Fruit fly (Drosophila melanogaster) whole organism, prepupa: Measurements from ENCODE around the gene mamo.

ENCODE experiments used
- Blimp-1 ChIP-seq: fragments of 200-800 bp; sonication (Bioruptor generic); optimal IDR thresholded peaks from 3 replicates; lab custom pipeline; 2017; ENCODE audit warnings: missing biosample characterization, missing genetic modification characterization, mild to moderate bottlenecking, moderate library complexity, missing genetic modification reagents
- CG11294 ChIP-seq: fragments of 200-800 bp; sonication (Bioruptor generic); IDR thresholded peaks from 2 replicates; pipeline ENCODE4 v1.3.6; 2022; ENCODE audit warnings: missing biosample characterization, missing genetic modification characterization
- CG11762 ChIP-seq: fragments of 200-800 bp; sonication (Bioruptor generic); optimal IDR thresholded peaks from 3 replicates; lab custom pipeline; 2016; ENCODE audit warnings: missing biosample characterization, missing genetic modification characterization; ENCODE audit not compliant: insufficient read depth
- CG1621 ChIP-seq: fragments of 200-800 bp; sonication (Bioruptor generic); optimal IDR thresholded peaks from 3 replicates; lab custom pipeline; 2018; ENCODE audit warnings: missing biosample characterization, mild to moderate bottlenecking, missing genetic modification characterization
- CG31627 ChIP-seq: fragments of 200-800 bp; sonication (Bioruptor generic); optimal IDR thresholded peaks from 3 replicates; lab custom pipeline; 2016; ENCODE audit warnings: missing biosample characterization, missing genetic modification characterization
- CG32006 ChIP-seq: fragments of 200-800 bp; sonication (Bioruptor generic); optimal IDR thresholded peaks from 3 replicates; lab custom pipeline; 2017; ENCODE audit warnings: missing biosample characterization, mild to moderate bottlenecking, missing genetic modification characterization
- CG34406 ChIP-seq: fragments of 200-800 bp; sonication (Bioruptor generic); optimal IDR thresholded peaks from 3 replicates; lab custom pipeline; 2016; ENCODE audit warnings: missing biosample characterization, missing genetic modification characterization
- CG4318 ChIP-seq: fragments of 200-800 bp; sonication (Bioruptor generic); optimal IDR thresholded peaks from 3 replicates; lab custom pipeline; 2017; ENCODE audit warnings: missing biosample characterization, mild to moderate bottlenecking, missing genetic modification characterization
- CG6163 ChIP-seq: fragments of 200-800 bp; sonication (Bioruptor generic); IDR thresholded peaks from 3 replicates; pipeline ENCODE4 v1.3.6; 2022; ENCODE audit warnings: missing biosample characterization, missing genetic modification characterization
- CG6276 ChIP-seq: fragments of 200-800 bp; sonication (Bioruptor generic); optimal IDR thresholded peaks from 2 replicates; lab custom pipeline; 2017; ENCODE audit warnings: missing biosample characterization, mild to moderate bottlenecking, missing genetic modification characterization
- CG6792 ChIP-seq: fragments of 200-800 bp; sonication (Bioruptor generic); optimal IDR thresholded peaks from 3 replicates; lab custom pipeline; 2016; ENCODE audit warnings: missing biosample characterization, missing genetic modification characterization
- CG8319 ChIP-seq: fragments of 200-800 bp; sonication (Bioruptor generic); optimal IDR thresholded peaks from 3 replicates; lab custom pipeline; 2016; ENCODE audit warnings: missing biosample characterization, missing genetic modification characterization
- CG8632 ChIP-seq: fragments of 200-800 bp; sonication (Bioruptor generic); optimal IDR thresholded peaks from 3 replicates; lab custom pipeline; 2016; ENCODE audit warnings: missing biosample characterization, missing genetic modification characterization
- Eip78C ChIP-seq: fragments of 200-800 bp; sonication (Bioruptor generic); peaks from one replicate; lab custom pipeline; 2016; ENCODE audit warnings: missing biosample characterization, missing genetic modification characterization
- Ets96B ChIP-seq: fragments of 200-800 bp; optimal IDR thresholded peaks from 2 replicates; lab custom pipeline; 2019; ENCODE audit warnings: missing biosample characterization, mild to moderate bottlenecking, missing genetic modification characterization, moderate library complexity
- Hr38 ChIP-seq: sonication (Bioruptor generic); optimal IDR thresholded peaks from 2 replicates; lab custom pipeline; 2016; ENCODE audit warnings: missing biosample characterization, missing genetic modification characterization
- Hr39 ChIP-seq: fragments of 200-800 bp; sonication (Bioruptor generic); optimal IDR thresholded peaks from 2 replicates; lab custom pipeline; 2016; ENCODE audit warnings: missing biosample characterization, missing genetic modification characterization
- Hr4 ChIP-seq: fragments of 200-800 bp; sonication (Bioruptor generic); optimal IDR thresholded peaks from 3 replicates; lab custom pipeline; 2016; ENCODE audit warnings: missing biosample characterization, missing genetic modification characterization
- Met ChIP-seq: fragments of 200-800 bp; sonication (Bioruptor generic); optimal IDR thresholded peaks from 3 replicates; lab custom pipeline; 2016; ENCODE audit warnings: missing biosample characterization, missing genetic modification characterization
- Smox ChIP-seq: fragments of 200-800 bp; sonication (Bioruptor generic); optimal IDR thresholded peaks from 3 replicates; lab custom pipeline; 2016; ENCODE audit warnings: missing biosample characterization, missing genetic modification characterization
- Sox102F ChIP-seq: fragments of 200-800 bp; sonication (Bioruptor generic); optimal IDR thresholded peaks from 2 replicates; lab custom pipeline; 2016; ENCODE audit warnings: missing biosample characterization, mild to moderate bottlenecking, missing genetic modification characterization
- Sox14 ChIP-seq: fragments of 200-800 bp; sonication (Bioruptor generic); optimal IDR thresholded peaks from 3 replicates; lab custom pipeline; 2016; ENCODE audit warnings: missing biosample characterization, missing genetic modification characterization
- Sox15 ChIP-seq: fragments of 200-800 bp; sonication (Bioruptor generic); optimal IDR thresholded peaks from 3 replicates; lab custom pipeline; 2016; ENCODE audit warnings: missing biosample characterization, missing genetic modification characterization
- achi ChIP-seq: fragments of 200-800 bp; sonication (Bioruptor generic); optimal IDR thresholded peaks from 3 replicates; lab custom pipeline; 2016; ENCODE audit warnings: missing biosample characterization, missing genetic modification characterization
- cyc ChIP-seq: fragments of 200-800 bp; sonication (Bioruptor generic); optimal IDR thresholded peaks from 3 replicates; lab custom pipeline; 2016; ENCODE audit warnings: missing biosample characterization, missing genetic modification characterization
- dsx ChIP-seq: fragments of 200-800 bp; optimal IDR thresholded peaks from 3 replicates; lab custom pipeline; 2019; ENCODE audit warnings: missing biosample characterization, mild to moderate bottlenecking, missing genetic modification characterization, moderate library complexity; ENCODE audit not compliant: poor library complexity, severe bottlenecking
- esn ChIP-seq: fragments of 200-800 bp; sonication (Bioruptor generic); optimal IDR thresholded peaks from 2 replicates; lab custom pipeline; 2016; ENCODE audit warnings: missing biosample characterization, mild to moderate bottlenecking, missing genetic modification characterization, moderate library complexity
- fd59A ChIP-seq: fragments of 200-800 bp; sonication (Bioruptor generic); optimal IDR thresholded peaks from 2 replicates; lab custom pipeline; 2017; ENCODE audit warnings: missing biosample characterization, mild to moderate bottlenecking, missing genetic modification characterization, missing genetic modification reagents
- lz ChIP-seq: fragments of 200-800 bp; sonication (Bioruptor generic); optimal IDR thresholded peaks from 3 replicates; lab custom pipeline; 2016; ENCODE audit warnings: missing biosample characterization, missing genetic modification characterization
- salr ChIP-seq, 2 experiments: fragments of 200-800 bp; sonication (Bioruptor generic); optimal IDR thresholded peaks; 3 replicates each; lab custom pipeline; 2016 to 2018; ENCODE audit warnings: missing biosample characterization in 2 of 2, missing genetic modification characterization in 2 of 2, mild to moderate bottlenecking in 1 of 2
- spab ChIP-seq: fragments of 200-800 bp; sonication (Bioruptor generic); optimal IDR thresholded peaks from 2 replicates; lab custom pipeline; 2017; ENCODE audit warnings: missing biosample characterization, mild to moderate bottlenecking, missing genetic modification characterization, missing genetic modification reagents
- ss ChIP-seq, 2 experiments: fragments of 200-800 bp; sonication (Bioruptor generic); optimal IDR thresholded peaks; 2 replicates in 1 of 2; 3 replicates in 1 of 2; lab custom pipeline; 2017 to 2018; ENCODE audit warnings: mild to moderate bottlenecking in 2 of 2, missing biosample characterization in 2 of 2, missing genetic modification characterization in 2 of 2, moderate library complexity in 1 of 2
- svp ChIP-seq: fragments of 200-800 bp; sonication (Bioruptor generic); peaks from one replicate; lab custom pipeline; 2016; ENCODE audit warnings: missing biosample characterization, missing genetic modification characterization
- topi ChIP-seq: fragments of 200-800 bp; sonication (Bioruptor generic); optimal IDR thresholded peaks from 3 replicates; lab custom pipeline; 2016; ENCODE audit warnings: missing biosample characterization, missing genetic modification characterization

The mamo gene

dm6 chrX:13972402-13972994 lies 17.8 kb downstream of the mamo start (continued):
- TF ChIP-seq fd59A = peak; percentile 32
- TF ChIP-seq Hr38 = no peak
- TF ChIP-seq topi (GFP tag; lab: Kevin White, UChicago) = peak; percentile 52
- TF ChIP-seq CG31627 (GFP tag; lab: Kevin White, UChicago) = peak; percentile 26
- peak; percentile 36 for TF ChIP-seq Smox
- TF ChIP-seq salr (GFP tag; optimal IDR thresholded peaks at IDR 0.05; lab: Kevin White, UChicago) = peak in 1 of 2 experiments; percentile 23
- TF ChIP-seq Eip78C (GFP tag; lab: Kevin White, UChicago) = peak; percentile 81
- TF ChIP-seq spab (GFP tag; lab: Kevin White, UChicago) = peak; percentile 19
- TF ChIP-seq CG32006 (GFP tag; lab: Kevin White, UChicago) = peak; percentile 69
- peak; percentile 69 for TF ChIP-seq CG6163 (GFP tag; lab: Robert Waterston, UW)
- peak; percentile 20 for TF ChIP-seq CG1621
- TF ChIP-seq CG6792 (GFP tag; lab: Kevin White, UChicago) = peak; percentile 41
- peak; percentile 14 for TF ChIP-seq CG8319 (GFP tag; lab: Kevin White, UChicago)

DNA sequence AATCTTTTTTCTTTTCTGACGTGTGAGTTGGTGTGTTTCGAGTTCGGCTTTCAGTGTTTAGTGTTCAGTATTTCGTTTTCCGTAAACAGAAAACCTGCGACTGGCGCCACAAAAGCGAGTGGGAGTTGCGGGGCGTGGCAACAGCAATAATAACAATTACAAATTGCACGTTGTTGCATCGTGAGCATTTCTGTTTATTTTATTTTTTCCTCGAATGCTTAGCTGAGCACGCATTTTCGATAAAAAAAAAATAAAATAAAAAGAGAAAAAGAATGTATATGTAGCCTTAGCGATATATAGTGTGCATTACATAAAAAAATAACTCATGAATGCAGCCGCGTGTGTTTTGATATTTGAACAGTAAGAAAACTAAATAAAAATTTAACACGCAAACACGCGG lies 25.5 kb downstream of the mamo start:
- no peak for TF ChIP-seq CG4318 (GFP tag; lab: Kevin White, UChicago)
- no peak for TF ChIP-seq Blimp-1 (GFP tag; lab: Kevin White, UChicago)
- no peak for TF ChIP-seq Met
- TF ChIP-seq Hr39 = no peak
- TF ChIP-seq lz (GFP tag; lab: Kevin White, UChicago) = no peak
- no peak for TF ChIP-seq CG34406
- no peak for TF ChIP-seq topi (GFP tag; lab: Kevin White, UChicago)
- no peak for TF ChIP-seq CG32006 (GFP tag; lab: Kevin White, UChicago)
- no peak for TF ChIP-seq CG8319 (GFP tag; lab: Kevin White, UChicago)
- no peak for TF ChIP-seq CG6792 (GFP tag; lab: Kevin White, UChicago)
- TF ChIP-seq salr (GFP tag; optimal IDR thresholded peaks at IDR 0.05; lab: Kevin White, UChicago) = no peak
- no peak for TF ChIP-seq Sox15 (GFP tag; lab: Kevin White, UChicago)
- TF ChIP-seq dsx = no peak
- no peak for TF ChIP-seq Ets96B
- TF ChIP-seq Sox102F (GFP tag; lab: Kevin White, UChicago) = no peak
- TF ChIP-seq CG8632 (GFP tag; lab: Kevin White, UChicago) = no peak
- TF ChIP-seq CG6276 (GFP tag; lab: Kevin White, UChicago) = no peak
- TF ChIP-seq esn (GFP tag; lab: Kevin White, UChicago) = no peak
- no peak for TF ChIP-seq CG11762
- TF ChIP-seq ss (GFP tag; optimal IDR thresholded peaks at IDR 0.05; lab: Kevin White, UChicago) = no peak

- no peak for TF ChIP-seq Sox14 (GFP tag; lab: Kevin White, UChicago)
- TF ChIP-seq CG11294 (GFP tag; lab: Robert Waterston, UW) = no peak
- no peak for TF ChIP-seq topi (GFP tag; lab: Kevin White, UChicago)
- no peak for TF ChIP-seq dsx
- no peak for TF ChIP-seq achi
- TF ChIP-seq svp (GFP tag; lab: Kevin White, UChicago) = no peak
- TF ChIP-seq spab (GFP tag; lab: Kevin White, UChicago) = no peak
These were observed 35.4 kb downstream of the mamo start, which contains the start of gene CG11068 for dm6 chrX:13954936-13955335. TSS of gene CG11068 (plus strand) at chrX:13955236.

dm6 chrX:13954286-13954685 lies 36.0 kb downstream of the mamo start:
- no peak for TF ChIP-seq Hr4 (GFP tag; lab: Kevin White, UChicago)
- no peak for TF ChIP-seq Hr38
- no peak for TF ChIP-seq CG6276 (GFP tag; lab: Kevin White, UChicago)
- no peak for TF ChIP-seq cyc
- no peak for TF ChIP-seq CG11294 (GFP tag; lab: Robert Waterston, UW)
